Fruit fly (Drosophila melanogaster) whole organism, embryonic: Measurements from ENCODE around the gene dpr20.

Source experiments
- Adf1 ChIP-seq: fragments of 200-800 bp; sonication (Bioruptor generic); IDR thresholded peaks from 2 replicates; pipeline ENCODE4 v1.3.6; 2022; ENCODE audit warnings: missing biosample characterization, missing genetic modification characterization
- Atf3 ChIP-seq: fragments of 200-800 bp; sonication (Bioruptor generic); optimal IDR thresholded peaks from 3 replicates; lab custom pipeline; 2016; ENCODE audit warnings: missing biosample characterization, missing genetic modification characterization
- Bgb ChIP-seq: fragments of 200-800 bp; sonication (Bioruptor generic); IDR thresholded peaks from 2 replicates; pipeline ENCODE4 v1.3.6; 2022; ENCODE audit warnings: missing biosample characterization, missing genetic modification characterization; ENCODE audit not compliant: partially characterized antibody
- CG10209 ChIP-seq: fragments of 200-800 bp; sonication (Bioruptor generic); optimal IDR thresholded peaks from 3 replicates; lab custom pipeline; 2017; ENCODE audit warnings: missing biosample characterization, mild to moderate bottlenecking, missing genetic modification characterization, missing genetic modification reagents
- CG1024 ChIP-seq: fragments of 200-800 bp; sonication (Bioruptor generic); IDR thresholded peaks from 2 replicates; pipeline ENCODE4 v1.3.6; 2022; ENCODE audit warnings: missing biosample characterization, missing genetic modification characterization
- CG10274 ChIP-seq: fragments of 200-800 bp; sonication (Bioruptor generic); optimal IDR thresholded peaks from 3 replicates; lab custom pipeline; 2017; ENCODE audit warnings: missing biosample characterization, mild to moderate bottlenecking, missing genetic modification characterization
- CG10321 ChIP-seq: fragments of 200-800 bp; sonication (Bioruptor generic); IDR thresholded peaks from 2 replicates; pipeline ENCODE4 v1.3.6; 2022; ENCODE audit warnings: missing biosample characterization, missing genetic modification characterization
- CG11560 ChIP-seq: fragments of 200-800 bp; sonication (Bioruptor generic); IDR thresholded peaks from 3 replicates; pipeline ENCODE4 v1.3.6; 2022; ENCODE audit warnings: missing biosample characterization, missing genetic modification characterization
- CG12219 ChIP-seq: fragments of 200-800 bp; sonication (Bioruptor generic); optimal IDR thresholded peaks from 3 replicates; lab custom pipeline; 2018; ENCODE audit warnings: missing biosample characterization, mild to moderate bottlenecking, missing genetic modification characterization
- CG12659 ChIP-seq: fragments of 200-800 bp; sonication (Bioruptor generic); optimal IDR thresholded peaks from 3 replicates; lab custom pipeline; 2017; ENCODE audit warnings: mild to moderate bottlenecking, missing biosample characterization, missing genetic modification reagents, missing genetic modification characterization
- CG12769 ChIP-seq: fragments of 200-800 bp; sonication (Bioruptor generic); optimal IDR thresholded peaks from 2 replicates; lab custom pipeline; 2019; ENCODE audit warnings: missing biosample characterization, mild to moderate bottlenecking, missing genetic modification characterization, moderate library complexity
- CG14014 ChIP-seq: fragments of 200-800 bp; sonication (Bioruptor generic); IDR thresholded peaks from 2 replicates; pipeline ENCODE4 v1.3.6; 2022; ENCODE audit warnings: missing biosample characterization, missing genetic modification characterization
- CG15601 ChIP-seq: fragments of 200-800 bp; sonication (Bioruptor generic); optimal IDR thresholded peaks from 3 replicates; lab custom pipeline; 2019; ENCODE audit warnings: missing biosample characterization, mild to moderate bottlenecking, missing genetic modification characterization, moderate library complexity
- CG17385 ChIP-seq: fragments of 200-800 bp; sonication (Bioruptor generic); optimal IDR thresholded peaks from 3 replicates; lab custom pipeline; 2018; ENCODE audit warnings: missing biosample characterization, mild to moderate bottlenecking, missing genetic modification characterization
- CG30403 ChIP-seq: fragments of 200-800 bp; sonication (Bioruptor generic); optimal IDR thresholded peaks from 3 replicates; lab custom pipeline; 2016; ENCODE audit warnings: missing biosample characterization, missing genetic modification characterization
- CG32767 ChIP-seq: fragments of 200-800 bp; sonication (Bioruptor generic); IDR thresholded peaks from 2 replicates; pipeline ENCODE4 v1.3.6; 2022; ENCODE audit warnings: missing biosample characterization, missing genetic modification characterization
- CG3847 ChIP-seq: fragments of 200-800 bp; sonication (Bioruptor generic); IDR thresholded peaks from 2 replicates; pipeline ENCODE4 v1.3.6; 2022; ENCODE audit warnings: missing biosample characterization, missing genetic modification characterization
- CG4424 ChIP-seq: fragments of 200-800 bp; sonication (Bioruptor generic); optimal IDR thresholded peaks from 3 replicates; lab custom pipeline; 2016; ENCODE audit warnings: missing biosample characterization, missing genetic modification characterization
- CG8359 ChIP-seq: fragments of 200-800 bp; sonication (Bioruptor generic); optimal IDR thresholded peaks from 2 replicates; lab custom pipeline; 2017; ENCODE audit warnings: missing biosample characterization, mild to moderate bottlenecking, missing genetic modification characterization, borderline replicate concordance
- CG9215 ChIP-seq: fragments of 200-800 bp; sonication (Bioruptor generic); IDR thresholded peaks from 2 replicates; pipeline ENCODE4 v1.3.6; 2022; ENCODE audit warnings: missing biosample characterization, missing genetic modification characterization
- Chrac-16 ChIP-seq: fragments of 200-800 bp; sonication (Bioruptor generic); optimal IDR thresholded peaks from 3 replicates; lab custom pipeline; 2016; ENCODE audit warnings: missing biosample characterization, missing genetic modification characterization
- Dad ChIP-seq: fragments of 200-800 bp; sonication (Bioruptor generic); optimal IDR thresholded peaks from 3 replicates; lab custom pipeline; 2016; ENCODE audit warnings: missing biosample characterization, missing genetic modification characterization
- Gug ChIP-seq: fragments of 200-800 bp; sonication (Bioruptor generic); IDR thresholded peaks from 4 replicates; pipeline ENCODE4 v1.3.6; 2022; ENCODE audit warnings: missing biosample characterization, missing genetic modification characterization
- Hey ChIP-seq: fragments of 200-800 bp; sonication (Bioruptor generic); optimal IDR thresholded peaks from 3 replicates; lab custom pipeline; 2018; ENCODE audit warnings: missing biosample characterization, mild to moderate bottlenecking, missing genetic modification characterization
- Lim3 ChIP-seq: fragments of 200-800 bp; sonication (Bioruptor generic); IDR thresholded peaks from 2 replicates; pipeline ENCODE4 v1.3.6; 2022; ENCODE audit warnings: missing biosample characterization, missing genetic modification characterization
- Trl ChIP-seq, 3 experiments: fragments of >200 bp in 2 of 3; fragments of 200-800 bp in 1 of 3; sonication (Bioruptor generic) in 1 of 3; optimal IDR thresholded peaks; 2 replicates in 1 of 3; 3 replicates in 2 of 3; lab custom pipeline; 2016 to 2017; ENCODE audit warnings: missing biosample characterization in 1 of 3, missing genetic modification characterization in 1 of 3
- YL-1 ChIP-seq: fragments of 200-800 bp; sonication (Bioruptor generic); optimal IDR thresholded peaks from 3 replicates; lab custom pipeline; 2017; ENCODE audit warnings: missing biosample characterization, mild to moderate bottlenecking, missing genetic modification characterization
- ab ChIP-seq: fragments of 200-800 bp; sonication (Bioruptor generic); optimal IDR thresholded peaks from 2 replicates; lab custom pipeline; 2016; ENCODE audit warnings: missing biosample characterization, missing genetic modification characterization
- ara ChIP-seq: fragments of 200-800 bp; sonication (Bioruptor generic); IDR thresholded peaks from 2 replicates; pipeline ENCODE4 v1.3.6; 2022; ENCODE audit warnings: missing biosample characterization, missing genetic modification characterization
- ash1 ChIP-seq: fragments of 200-800 bp; sonication (Bioruptor generic); optimal IDR thresholded peaks from 2 replicates; lab custom pipeline; 2018; ENCODE audit warnings: missing biosample characterization, mild to moderate bottlenecking, missing genetic modification characterization
- chm ChIP-seq: fragments of 200-800 bp; sonication (Bioruptor generic); IDR thresholded peaks from 2 replicates; pipeline ENCODE4 v1.3.6; 2022; ENCODE audit warnings: missing biosample characterization, missing genetic modification characterization
- dm ChIP-seq: fragments of 200-800 bp; sonication (Bioruptor generic); optimal IDR thresholded peaks from 3 replicates; lab custom pipeline; 2016; ENCODE audit warnings: missing biosample characterization, missing genetic modification characterization
- emc ChIP-seq: fragments of 200-800 bp; sonication (Bioruptor generic); optimal IDR thresholded peaks from 2 replicates; lab custom pipeline; 2016; ENCODE audit warnings: missing biosample characterization, missing genetic modification characterization
- esg ChIP-seq: fragments of 200-800 bp; sonication (Bioruptor generic); conservative IDR thresholded peaks from 2 replicates; pipeline ENCODE4 v1.3.6; 2022; ENCODE audit warnings: missing biosample characterization, missing genetic modification characterization
- fd96Cb ChIP-seq: fragments of 200-800 bp; sonication (Bioruptor generic); optimal IDR thresholded peaks from 2 replicates; lab custom pipeline; 2018; ENCODE audit warnings: missing biosample characterization, mild to moderate bottlenecking, missing genetic modification characterization, moderate library complexity
- gce ChIP-seq: fragments of 200-800 bp; sonication (Bioruptor generic); IDR thresholded peaks from 3 replicates; pipeline ENCODE4 v1.3.6; 2022; ENCODE audit warnings: missing biosample characterization, missing genetic modification characterization
- hbn ChIP-seq: fragments of 200-800 bp; sonication (Bioruptor generic); IDR thresholded peaks from 2 replicates; pipeline ENCODE4 v1.3.6; 2022; ENCODE audit warnings: missing biosample characterization, missing genetic modification characterization; ENCODE audit not compliant: partially characterized antibody
- kah ChIP-seq: fragments of 200-800 bp; sonication (Bioruptor generic); optimal IDR thresholded peaks from 2 replicates; lab custom pipeline; 2018; ENCODE audit warnings: missing biosample characterization, mild to moderate bottlenecking, missing genetic modification characterization
- klu ChIP-seq: fragments of 200-800 bp; sonication (Bioruptor generic); IDR thresholded peaks from 2 replicates; pipeline ENCODE4 v1.3.6; 2022; ENCODE audit warnings: missing biosample characterization, missing genetic modification characterization
- kni ChIP-seq: fragments of 200-800 bp; sonication (Bioruptor generic); optimal IDR thresholded peaks from 3 replicates; lab custom pipeline; 2017; ENCODE audit warnings: mild to moderate bottlenecking, missing biosample characterization, missing genetic modification reagents, missing genetic modification characterization
- knrl ChIP-seq: fragments of 200-800 bp; sonication (Bioruptor generic); IDR thresholded peaks from 3 replicates; pipeline ENCODE4 v1.3.6; 2022; ENCODE audit warnings: missing biosample characterization, missing genetic modification characterization; ENCODE audit not compliant: partially characterized antibody
- nau ChIP-seq: fragments of 200-800 bp; sonication (Bioruptor generic); optimal IDR thresholded peaks from 3 replicates; lab custom pipeline; 2017; ENCODE audit warnings: missing biosample characterization, mild to moderate bottlenecking, missing genetic modification characterization, missing genetic modification reagents
- nerfin-2 ChIP-seq: fragments of 200-800 bp; sonication (Bioruptor generic); IDR thresholded peaks from 2 replicates; pipeline ENCODE4 v1.3.6; 2022; ENCODE audit warnings: missing biosample characterization, missing genetic modification characterization; ENCODE audit not compliant: partially characterized antibody
- oc ChIP-seq: fragments of 200-800 bp; sonication (Bioruptor generic); optimal IDR thresholded peaks from 2 replicates; lab custom pipeline; 2018; ENCODE audit warnings: missing biosample characterization, mild to moderate bottlenecking, missing genetic modification characterization, moderate library complexity
- sd ChIP-seq: fragments of 200-800 bp; sonication (Bioruptor generic); optimal IDR thresholded peaks from 3 replicates; lab custom pipeline; 2018; ENCODE audit warnings: missing biosample characterization, mild to moderate bottlenecking, missing genetic modification characterization, moderate library complexity
- stwl ChIP-seq: fragments of 200-800 bp; sonication (Bioruptor generic); optimal IDR thresholded peaks from 3 replicates; lab custom pipeline; 2018; ENCODE audit warnings: missing biosample characterization, mild to moderate bottlenecking, missing genetic modification characterization, moderate library complexity
- tap ChIP-seq: fragments of 200-800 bp; optimal IDR thresholded peaks from 3 replicates; lab custom pipeline; 2019; ENCODE audit warnings: missing biosample characterization, mild to moderate bottlenecking, missing genetic modification characterization, moderate library complexity
- tx ChIP-seq: fragments of 200-800 bp; sonication (Bioruptor generic); optimal IDR thresholded peaks from 2 replicates; lab custom pipeline; 2016; ENCODE audit warnings: missing biosample characterization, missing genetic modification characterization
- unpg ChIP-seq: fragments of 200-800 bp; sonication (Bioruptor generic); optimal IDR thresholded peaks from 3 replicates; lab custom pipeline; 2018; ENCODE audit warnings: missing biosample characterization, mild to moderate bottlenecking, missing genetic modification characterization, moderate library complexity
- z ChIP-seq: fragments of 200-800 bp; sonication (Bioruptor generic); IDR thresholded peaks from 3 replicates; pipeline ENCODE4 v1.3.6; 2022; ENCODE audit warnings: missing biosample characterization, missing genetic modification characterization

Gene dpr20

dm6 chr3L:872389-872972 lies 15.4 kb upstream of the dpr20 start (continued):
- TF ChIP-seq Hey (tag; lab: Kevin White, UChicago) = no peak
- TF ChIP-seq CG4424 (GFP tag; lab: Kevin White, UChicago) = peak; percentile 9
- no peak for TF ChIP-seq nau (GFP tag; lab: Kevin White, UChicago)
- TF ChIP-seq tx = peak; percentile 34
- TF ChIP-seq CG10274 (GFP tag; lab: Kevin White, UChicago) = no peak
- TF ChIP-seq ab (GFP tag; lab: Kevin White, UChicago) = no peak
- peak; percentile 82 for TF ChIP-seq dm (GFP tag; lab: Kevin White, UChicago)
- TF ChIP-seq Lim3 = no peak
- no peak for TF ChIP-seq CG10209
- peak; percentile 8 for TF ChIP-seq CG15601 (tag; lab: Kevin White, UChicago)
- TF ChIP-seq klu (GFP tag; lab: Robert Waterston, UW) = no peak
- TF ChIP-seq CG12659 (GFP tag; lab: Kevin White, UChicago) = peak; percentile 19
- no peak for TF ChIP-seq z
- no peak for TF ChIP-seq CG12219 (GFP tag; lab: Kevin White, UChicago)
- no peak for TF ChIP-seq chm (GFP tag; lab: Robert Waterston, UW)
- TF ChIP-seq Trl (optimal IDR thresholded peaks at IDR 0.05; lab: Kevin White, UChicago) = peak in 1 of 2 experiments; percentile 29
- TF ChIP-seq Trl (GFP tag; optimal IDR thresholded peaks at IDR 0.05; lab: Kevin White, UChicago) = peak; percentile 46
- peak; percentile 89; the same call in 2 of the 3 replicates for TF ChIP-seq knrl
- no peak for TF ChIP-seq Dad
- peak; percentile 74 for TF ChIP-seq hbn (GFP tag; lab: Robert Waterston, UW)
- no peak for TF ChIP-seq esg (GFP tag; lab: Robert Waterston, UW)
- no peak for TF ChIP-seq Adf1 (GFP tag; lab: Robert Waterston, UW)
- peak; percentile 30 for TF ChIP-seq stwl (tag; lab: Kevin White, UChicago)
- TF ChIP-seq oc = no peak
- peak; percentile 27 for TF ChIP-seq CG12769 (tag; lab: Kevin White, UChicago)
- peak; percentile 56 for TF ChIP-seq CG9215 (GFP tag; lab: Robert Waterston, UW)
- TF ChIP-seq fd96Cb (tag; lab: Kevin White, UChicago) = no peak
- TF ChIP-seq emc = no peak
- TF ChIP-seq YL-1 = peak; percentile 56
- no peak for TF ChIP-seq unpg (GFP tag; lab: Kevin White, UChicago)
- TF ChIP-seq CG1024 = no peak
- TF ChIP-seq CG14014 (GFP tag; lab: Robert Waterston, UW) = no peak
- no peak for TF ChIP-seq kah (GFP tag; lab: Kevin White, UChicago)
- TF ChIP-seq CG32767 = 0 out of 2 replicates have a peak, but pooled peaks have one; percentile 34
- TF ChIP-seq Bgb (GFP tag; lab: Robert Waterston, UW) = peak; percentile 71
- no peak for TF ChIP-seq tap
- TF ChIP-seq nerfin-2 (GFP tag; lab: Robert Waterston, UW) = peak; percentile 76
- TF ChIP-seq CG30403 (GFP tag; lab: Kevin White, UChicago) = peak; percentile 70
- peak; percentile 42 for TF ChIP-seq Chrac-16 (GFP tag; lab: Kevin White, UChicago)
- no peak for TF ChIP-seq CG10321
- no peak for TF ChIP-seq CG11560 (tag; lab: Robert Waterston, UW)
- TF ChIP-seq ara = peak; percentile 50; the same call in 1 of the 2 replicates
- no peak for TF ChIP-seq CG8359
- peak; percentile 13 for TF ChIP-seq Atf3 (GFP tag; lab: Kevin White, UChicago)
- TF ChIP-seq Gug = peak; percentile 54; the same call in 2 of the 4 replicates
- TF ChIP-seq ash1 = no peak
- TF ChIP-seq gce = no peak
- TF ChIP-seq sd = no peak
- TF ChIP-seq kni = no peak
- peak; percentile 66 for TF ChIP-seq CG3847 (GFP tag; lab: Robert Waterston, UW)
- peak; percentile 31 for TF ChIP-seq CG17385 (GFP tag; lab: Kevin White, UChicago)
